Fruit fly (Drosophila melanogaster) whole organism, embryonic: ENCODE measurements around the gene CG14817.

Experiments used
- B-H2 ChIP-seq: fragments of 200-800 bp; sonication (Bioruptor generic); optimal IDR thresholded peaks from 2 replicates; lab custom pipeline; 2018; ENCODE audit warnings: missing biosample characterization, mild to moderate bottlenecking, missing genetic modification characterization
- CG10543 ChIP-seq: fragments of 200-800 bp; sonication (Bioruptor generic); optimal IDR thresholded peaks from 3 replicates; lab custom pipeline; 2017; ENCODE audit warnings: missing biosample characterization, mild to moderate bottlenecking, missing genetic modification characterization, moderate library complexity
- CG12236 ChIP-seq: fragments of 200-800 bp; sonication (Bioruptor generic); optimal IDR thresholded peaks from 2 replicates; lab custom pipeline; 2016; ENCODE audit warnings: missing biosample characterization, missing genetic modification characterization
- CG12391 ChIP-seq: fragments of 200-800 bp; sonication (Bioruptor generic); optimal IDR thresholded peaks from 3 replicates; lab custom pipeline; 2018; ENCODE audit warnings: missing biosample characterization, mild to moderate bottlenecking, missing genetic modification characterization, moderate library complexity
- CG12744 ChIP-seq: fragments of 200-800 bp; sonication (Bioruptor generic); optimal IDR thresholded peaks from 2 replicates; lab custom pipeline; 2016; ENCODE audit warnings: missing biosample characterization, missing genetic modification characterization
- CG13894 ChIP-seq: fragments of 200-800 bp; sonication (Bioruptor generic); optimal IDR thresholded peaks from 3 replicates; lab custom pipeline; 2018; ENCODE audit warnings: missing biosample characterization, mild to moderate bottlenecking, missing genetic modification characterization, moderate library complexity
- CG1529 ChIP-seq: fragments of 200-800 bp; sonication (Bioruptor generic); optimal IDR thresholded peaks from 3 replicates; lab custom pipeline; 2018; ENCODE audit warnings: missing biosample characterization, missing genetic modification characterization
- CG1602 ChIP-seq: fragments of 200-800 bp; sonication (Bioruptor generic); optimal IDR thresholded peaks from 3 replicates; lab custom pipeline; 2016; ENCODE audit warnings: missing biosample characterization, missing genetic modification characterization
- CG17359 ChIP-seq: fragments of 200-800 bp; sonication (Bioruptor generic); optimal IDR thresholded peaks from 3 replicates; lab custom pipeline; 2018; ENCODE audit warnings: missing biosample characterization, mild to moderate bottlenecking, missing genetic modification characterization, moderate library complexity
- CG2120 ChIP-seq: fragments of 200-800 bp; sonication (Bioruptor generic); optimal IDR thresholded peaks from 3 replicates; lab custom pipeline; 2016; ENCODE audit warnings: missing biosample characterization, missing genetic modification characterization
- CG2129 ChIP-seq: fragments of 200-800 bp; sonication (Bioruptor generic); IDR thresholded peaks from 2 replicates; pipeline ENCODE4 v1.3.6; 2022; ENCODE audit warnings: missing biosample characterization, missing genetic modification characterization; ENCODE audit not compliant: partially characterized antibody
- CG2875 ChIP-seq: fragments of 200-800 bp; sonication (Bioruptor generic); optimal IDR thresholded peaks from 2 replicates; lab custom pipeline; 2017; ENCODE audit warnings: missing biosample characterization, mild to moderate bottlenecking, missing genetic modification characterization, missing genetic modification reagents
- CG31441 ChIP-seq: fragments of 200-800 bp; sonication (Bioruptor generic); IDR thresholded peaks from 2 replicates; pipeline ENCODE4 v1.3.6; 2022; ENCODE audit warnings: missing biosample characterization, missing genetic modification characterization
- CG32532 ChIP-seq: fragments of 200-800 bp; sonication (Bioruptor generic); IDR thresholded peaks from 2 replicates; pipeline ENCODE4 v1.3.6; 2022; ENCODE audit warnings: missing biosample characterization, missing genetic modification characterization
- CG3407 ChIP-seq: fragments of 200-800 bp; sonication (Bioruptor generic); optimal IDR thresholded peaks from 2 replicates; lab custom pipeline; 2018; ENCODE audit warnings: missing biosample characterization, mild to moderate bottlenecking, missing genetic modification characterization
- CG34376 ChIP-seq: fragments of 200-800 bp; sonication (Bioruptor generic); optimal IDR thresholded peaks from 2 replicates; lab custom pipeline; 2018; ENCODE audit warnings: missing biosample characterization, mild to moderate bottlenecking, missing genetic modification characterization
- CG6683 ChIP-seq: fragments of 200-800 bp; sonication (Bioruptor generic); optimal IDR thresholded peaks from 2 replicates; lab custom pipeline; 2017; ENCODE audit warnings: missing biosample characterization, mild to moderate bottlenecking, missing genetic modification characterization, missing genetic modification reagents
- CG8290 ChIP-seq, 3 experiments: fragments of 200-800 bp; sonication (Bioruptor generic); optimal IDR thresholded peaks; 2 replicates each; lab custom pipeline; 2016 to 2019; ENCODE audit warnings: missing biosample characterization in 3 of 3, missing genetic modification characterization in 3 of 3, mild to moderate bottlenecking in 2 of 3, moderate library complexity in 1 of 3
- CG9437 ChIP-seq: fragments of 200-800 bp; sonication (Bioruptor generic); optimal IDR thresholded peaks from 2 replicates; lab custom pipeline; 2018; ENCODE audit warnings: missing biosample characterization, mild to moderate bottlenecking, missing genetic modification characterization
- CG9727 ChIP-seq: fragments of 200-800 bp; sonication (Bioruptor generic); optimal IDR thresholded peaks from 3 replicates; lab custom pipeline; 2017; ENCODE audit warnings: missing biosample characterization, mild to moderate bottlenecking, missing genetic modification characterization
- CG9932 ChIP-seq: fragments of 200-800 bp; sonication (Bioruptor generic); IDR thresholded peaks from 2 replicates; pipeline ENCODE4 v1.3.6; 2022; ENCODE audit warnings: missing biosample characterization, missing genetic modification characterization
- D19A ChIP-seq: fragments of 200-800 bp; optimal IDR thresholded peaks from 3 replicates; lab custom pipeline; 2019; ENCODE audit warnings: missing biosample characterization, mild to moderate bottlenecking, missing genetic modification characterization, moderate library complexity
- H2.0 ChIP-seq: fragments of 200-800 bp; sonication (Bioruptor generic); IDR thresholded peaks from 2 replicates; pipeline ENCODE4 v1.3.6; 2022; ENCODE audit warnings: missing biosample characterization, missing genetic modification characterization
- HLHmδ ChIP-seq: fragments of 200-800 bp; sonication (Bioruptor generic); optimal IDR thresholded peaks from 2 replicates; lab custom pipeline; 2018; ENCODE audit warnings: missing biosample characterization, mild to moderate bottlenecking, missing genetic modification characterization, moderate library complexity
- Hmr ChIP-seq: fragments of 200-800 bp; sonication (Bioruptor generic); optimal IDR thresholded peaks from 3 replicates; lab custom pipeline; 2017; ENCODE audit warnings: mild to moderate bottlenecking, missing biosample characterization, missing genetic modification reagents, missing genetic modification characterization
- Hr39 ChIP-seq: fragments of >200 bp; optimal IDR thresholded peaks from 2 replicates; lab custom pipeline; 2017
- Hr78 ChIP-seq, 2 experiments: fragments of 200-800 bp in 1 of 2; fragments of >200 bp in 1 of 2; sonication (Bioruptor generic) in 1 of 2; optimal IDR thresholded peaks; 2 replicates each; lab custom pipeline; 2017 to 2019; ENCODE audit warnings: missing biosample characterization in 2 of 2, missing genetic modification characterization in 2 of 2, mild to moderate bottlenecking in 1 of 2, moderate library complexity in 1 of 2
- MESR4 ChIP-seq: fragments of 200-800 bp; sonication (Bioruptor generic); optimal IDR thresholded peaks from 2 replicates; lab custom pipeline; 2018; ENCODE audit warnings: missing biosample characterization, mild to moderate bottlenecking, missing genetic modification characterization, moderate library complexity
- Pdp1 ChIP-seq, 2 experiments: fragments of 200-800 bp; sonication (Bioruptor generic); optimal IDR thresholded peaks; 3 replicates each; lab custom pipeline; 2016; ENCODE audit warnings: missing biosample characterization in 2 of 2, missing genetic modification characterization in 2 of 2, mild to moderate bottlenecking in 1 of 2, moderate library complexity in 1 of 2
- Rfx ChIP-seq: fragments of 200-800 bp; sonication (Bioruptor generic); IDR thresholded peaks from 2 replicates; pipeline ENCODE4 v1.3.6; 2022; ENCODE audit warnings: missing biosample characterization, missing genetic modification characterization
- al ChIP-seq: fragments of 200-800 bp; sonication (Bioruptor generic); IDR thresholded peaks from 2 replicates; pipeline ENCODE4 v1.3.6; 2022; ENCODE audit warnings: missing biosample characterization, missing genetic modification characterization
- ara ChIP-seq: fragments of 200-800 bp; sonication (Bioruptor generic); IDR thresholded peaks from 2 replicates; pipeline ENCODE4 v1.3.6; 2022; ENCODE audit warnings: missing biosample characterization, missing genetic modification characterization
- ato ChIP-seq: fragments of 200-800 bp; sonication (Bioruptor generic); IDR thresholded peaks from 2 replicates; pipeline ENCODE4 v1.3.6; 2022; ENCODE audit warnings: missing biosample characterization, missing genetic modification characterization; ENCODE audit not compliant: partially characterized antibody
- cg ChIP-seq: fragments of 200-800 bp; sonication (Bioruptor generic); optimal IDR thresholded peaks from 3 replicates; lab custom pipeline; 2019; ENCODE audit warnings: missing biosample characterization, mild to moderate bottlenecking, missing genetic modification characterization, moderate library complexity
- chinmo ChIP-seq: fragments of 200-800 bp; sonication (Bioruptor generic); IDR thresholded peaks from 4 replicates; pipeline ENCODE4 v1.3.6; 2022; ENCODE audit warnings: missing biosample characterization, missing genetic modification characterization; ENCODE audit not compliant: partially characterized antibody
- cwo ChIP-seq: fragments of 200-800 bp; sonication (Bioruptor generic); optimal IDR thresholded peaks from 3 replicates; lab custom pipeline; 2017; ENCODE audit warnings: missing biosample characterization, missing genetic modification characterization, mild to moderate bottlenecking, moderate library complexity, missing genetic modification reagents
- exex ChIP-seq: fragments of 200-800 bp; sonication (Bioruptor generic); optimal IDR thresholded peaks from 4 replicates; lab custom pipeline; 2018; ENCODE audit warnings: missing biosample characterization, mild to moderate bottlenecking, missing genetic modification characterization, moderate library complexity
- ftz-f1 ChIP-seq: fragments of 200-800 bp; sonication (Bioruptor generic); optimal IDR thresholded peaks from 2 replicates; lab custom pipeline; 2016; ENCODE audit warnings: missing biosample characterization, missing genetic modification characterization
- grau ChIP-seq: fragments of 200-800 bp; optimal IDR thresholded peaks from 3 replicates; lab custom pipeline; 2019; ENCODE audit warnings: missing biosample characterization, mild to moderate bottlenecking, missing genetic modification characterization, moderate library complexity
- grn ChIP-seq: fragments of 200-800 bp; sonication (Bioruptor generic); optimal IDR thresholded peaks from 3 replicates; lab custom pipeline; 2017; ENCODE audit warnings: missing biosample characterization, missing genetic modification characterization
- lilli ChIP-seq: fragments of 200-800 bp; sonication (Bioruptor generic); optimal IDR thresholded peaks from 3 replicates; lab custom pipeline; 2016; ENCODE audit warnings: missing biosample characterization, missing genetic modification characterization
- mirr ChIP-seq: fragments of 200-800 bp; sonication (Bioruptor generic); optimal IDR thresholded peaks from 3 replicates; lab custom pipeline; 2018; ENCODE audit warnings: missing biosample characterization, mild to moderate bottlenecking, missing genetic modification characterization
- otp ChIP-seq: fragments of 200-800 bp; sonication (Bioruptor generic); IDR thresholded peaks from 3 replicates; pipeline ENCODE4, ENCODE4 v1.3.6; 2022; ENCODE audit warnings: missing biosample characterization, missing genetic modification characterization
- pnt ChIP-seq: fragments of 200-800 bp; sonication (Bioruptor generic); optimal IDR thresholded peaks from 3 replicates; lab custom pipeline; 2016; ENCODE audit warnings: missing biosample characterization, missing genetic modification characterization
- prd ChIP-seq, 3 experiments: fragments of >200 bp in 2 of 3; fragments of 200-800 bp in 1 of 3; sonication (Bioruptor generic) in 1 of 3; optimal IDR thresholded peaks in 2 of 3; IDR thresholded peaks in 1 of 3; 2 replicates in 2 of 3; 3 replicates in 1 of 3; pipeline versions ENCODE4 v1.3.6 to Lab custom; 2017 to 2022; ENCODE audit warnings: missing biosample characterization in 1 of 3, missing genetic modification characterization in 1 of 3
- sens ChIP-seq: fragments of 200-800 bp; sonication (Bioruptor generic); peaks from one replicate; lab custom pipeline; 2016; ENCODE audit warnings: missing biosample characterization, missing genetic modification characterization
- sens-2 ChIP-seq: fragments of 200-800 bp; sonication (Bioruptor generic); IDR thresholded peaks from 2 replicates; pipeline ENCODE4 v1.3.6; 2022; ENCODE audit warnings: missing biosample characterization, missing genetic modification characterization
- stc ChIP-seq: fragments of 200-800 bp; sonication (Bioruptor generic); IDR thresholded peaks from 2 replicates; pipeline ENCODE4 v1.3.6; 2022; ENCODE audit warnings: missing biosample characterization, missing genetic modification characterization
- sug ChIP-seq: fragments of 200-800 bp; optimal IDR thresholded peaks from 2 replicates; lab custom pipeline; 2019; ENCODE audit warnings: missing biosample characterization, mild to moderate bottlenecking, missing genetic modification characterization, moderate library complexity

CG14817 gene

dm6 chrX:1848624-1849198, 28.4 kb downstream of the CG14817 start (continued):
- peak; percentile 38 for TF ChIP-seq D19A (tag; lab: Kevin White, UChicago)
- peak; percentile 12 for TF ChIP-seq cg (GFP tag; lab: Kevin White, UChicago)
- TF ChIP-seq CG1602 (GFP tag; lab: Kevin White, UChicago): no peak
- TF ChIP-seq Hr78 (GFP tag; optimal IDR thresholded peaks at IDR 0.05; lab: Kevin White, UChicago): no peak
- no peak for TF ChIP-seq ara (GFP tag; lab: Robert Waterston, UW)
- no peak for TF ChIP-seq Hr39 (lab: Kevin White, UChicago)
- peak; percentile 73 for TF ChIP-seq mirr (GFP tag; lab: Kevin White, UChicago)
- no peak for TF ChIP-seq al (GFP tag; lab: Robert Waterston, UW)
- peak; percentile 60 for TF ChIP-seq CG10543 (GFP tag; lab: Kevin White, UChicago)
- peak; percentile 17 for TF ChIP-seq ftz-f1 (GFP tag; lab: Kevin White, UChicago)
- TF ChIP-seq CG13894 (tag; lab: Kevin White, UChicago): peak; percentile 31
- peak; percentile 67 for TF ChIP-seq exex (tag; lab: Kevin White, UChicago)
- peak; percentile 4 for TF ChIP-seq lilli
- TF ChIP-seq CG1529 (GFP tag; lab: Kevin White, UChicago): no peak
- peak; percentile 39 for TF ChIP-seq grn (GFP tag; lab: Kevin White, UChicago)
- TF ChIP-seq HLHmδ (GFP tag; lab: Kevin White, UChicago): no peak
- TF ChIP-seq cwo: peak; percentile 57
- TF ChIP-seq CG9437: no peak
- TF ChIP-seq CG2120: peak; percentile 23
- no peak for TF ChIP-seq stc
- TF ChIP-seq sens-2 (GFP tag; lab: Robert Waterston, UW): no peak
- no peak for TF ChIP-seq grau (tag; lab: Kevin White, UChicago)
- TF ChIP-seq CG2875 (GFP tag; lab: Kevin White, UChicago): no peak
- TF ChIP-seq CG34376 (GFP tag; lab: Kevin White, UChicago): peak; percentile 60
- no peak for TF ChIP-seq MESR4
- no peak for TF ChIP-seq CG9932 (GFP tag; lab: Robert Waterston, UW)
- TF ChIP-seq sug (tag; lab: Kevin White, UChicago): peak; percentile 51
- peak; percentile 30; the same call in 1 of the 2 replicates for TF ChIP-seq CG32532 (GFP tag; lab: Robert Waterston, UW)

- no peak for TF ChIP-seq H2.0
- TF ChIP-seq CG12391 (tag; lab: Kevin White, UChicago): no peak
- no peak for TF ChIP-seq Rfx (GFP tag; lab: Robert Waterston, UW)
- no peak for TF ChIP-seq HLHmδ (GFP tag; lab: Kevin White, UChicago)
- TF ChIP-seq prd (optimal IDR thresholded peaks at IDR 0.05; lab: Kevin White, UChicago): no peak
- TF ChIP-seq prd (GFP tag; IDR thresholded peaks at IDR 0.05; lab: Robert Waterston, UW): no peak
- TF ChIP-seq CG12236 (GFP tag; lab: Kevin White, UChicago): no peak
- TF ChIP-seq Pdp1 (GFP tag; optimal IDR thresholded peaks at IDR 0.05; lab: Kevin White, UChicago): peak in 1 of 2 experiments; percentile 74
- no peak for TF ChIP-seq pnt (GFP tag; lab: Kevin White, UChicago)
- TF ChIP-seq CG6683 (GFP tag; lab: Kevin White, UChicago): no peak
- no peak for TF ChIP-seq CG17359 (tag; lab: Kevin White, UChicago)
- no peak for TF ChIP-seq B-H2 (GFP tag; lab: Kevin White, UChicago)
- TF ChIP-seq CG12744 (GFP tag; lab: Kevin White, UChicago): no peak
- TF ChIP-seq chinmo: 0 out of 4 replicates have a peak, but pooled peaks have one; percentile 40
- TF ChIP-seq Hmr (GFP tag; lab: Kevin White, UChicago): no peak
- TF ChIP-seq cwo: peak; percentile 54
- no peak for TF ChIP-seq CG3407 (GFP tag; lab: Kevin White, UChicago)
- no peak for TF ChIP-seq CG8290 (GFP tag; optimal IDR thresholded peaks at IDR 0.05; lab: Kevin White, UChicago)
- TF ChIP-seq CG8290 (tag; optimal IDR thresholded peaks at IDR 0.05; lab: Kevin White, UChicago): no peak
- TF ChIP-seq CG2129 (GFP tag; lab: Robert Waterston, UW): no peak
- TF ChIP-seq otp (GFP tag; lab: Robert Waterston, UW): no peak
- TF ChIP-seq CG9727 (GFP tag; lab: Kevin White, UChicago): no peak
- TF ChIP-seq ato (GFP tag; lab: Robert Waterston, UW): no peak
- TF ChIP-seq sens (GFP tag; lab: Kevin White, UChicago): no peak
- TF ChIP-seq CG31441 (GFP tag; lab: Robert Waterston, UW): no peak
Measured at dm6 chrX:1847735-1848134, 29.3 kb downstream of the CG14817 start.
